Worm (Caenorhabditis elegans) whole organism, L4/young adult: ENCODE measurements around the gene M7.12.

ENCODE experiments used
- W03F9.2 ChIP-seq: fragments of 150-350 bp; optimal IDR thresholded peaks from 2 replicates; lab custom pipeline; 2014; ENCODE audit warnings: missing biosample characterization, missing genetic modification characterization
- dao-5 ChIP-seq: sonication (generic microtip); optimal IDR thresholded peaks from 2 replicates; lab custom pipeline; 2016; ENCODE audit warnings: missing genotype, missing genetic modification characterization, moderate library complexity, missing compliant biosample characterization
- him-1 ChIP-seq: sonication (generic microtip); optimal IDR thresholded peaks from 2 replicates; lab custom pipeline; 2016; ENCODE audit warnings: missing genotype, missing genetic modification reagents, missing genetic modification characterization, missing compliant biosample characterization

Gene M7.12

DNA sequence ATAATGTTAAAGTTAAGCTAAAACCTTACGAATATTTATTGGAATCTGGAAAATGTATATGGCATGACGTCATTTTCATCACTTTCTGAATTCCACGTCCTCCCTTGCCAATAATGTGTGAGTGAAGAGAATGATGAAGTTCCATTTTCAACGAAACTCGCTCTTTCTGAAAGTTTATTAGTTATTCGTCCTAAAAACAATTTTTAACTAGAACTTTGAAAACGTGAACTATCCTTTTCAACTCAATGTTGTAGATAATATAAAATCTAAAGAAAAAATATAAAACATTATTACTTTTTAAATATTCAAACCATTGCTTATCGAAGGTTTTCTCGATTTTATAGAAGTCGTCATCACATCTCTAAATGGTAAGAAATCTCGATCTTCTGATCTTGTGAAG, 8.3 kb downstream of the M7.12 start, which contains the start of gene M7.7:
Gene M7.7 (plus strand): TSS at position 301 of the 400 bp plus-strand sequence.
- TF ChIP-seq W03F9.2 (tag; lab: Kevin White, UChicago) = no peak
- TF ChIP-seq dao-5 (tag; lab: Kevin White, UChicago) = no peak
- TF ChIP-seq him-1 (tag; lab: Kevin White, UChicago) = no peak

DNA sequence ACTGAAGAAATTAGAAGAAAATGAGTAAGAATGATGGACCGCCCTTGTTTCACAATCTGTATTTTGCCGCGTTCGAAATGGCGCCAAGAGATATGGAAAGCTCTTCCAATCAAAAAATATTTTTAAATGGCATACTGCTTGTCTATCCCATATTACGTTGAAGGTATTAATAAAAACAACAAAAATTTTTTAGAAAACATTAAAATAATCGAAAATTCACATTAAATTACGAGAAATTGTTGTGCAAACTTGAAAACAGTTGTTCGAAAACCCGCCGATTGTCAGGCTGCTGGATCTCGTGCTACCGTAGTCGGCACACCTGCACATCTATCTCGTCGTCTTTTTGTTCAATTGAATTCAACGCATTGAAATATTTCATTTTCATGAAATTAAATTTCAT, 14.2 kb downstream of the M7.12 start, which contains the start of gene klc-1:
Gene klc-1 (plus strand): TSS at position 127 of the 400 bp plus-strand sequence.
- TF ChIP-seq him-1 (tag; lab: Kevin White, UChicago) (no peak), dao-5 (tag; lab: Kevin White, UChicago) (no peak), W03F9.2 (tag; lab: Kevin White, UChicago) (no peak)

ce11 chrIV:11082789-11083235, 15.0 kb downstream of the M7.12 start:
- TF ChIP-seq dao-5 (tag; lab: Kevin White, UChicago) (peak; percentile 52), W03F9.2 (tag; lab: Kevin White, UChicago) (peak; percentile 70), him-1 (tag; lab: Kevin White, UChicago) (peak; percentile 90)

DNA sequence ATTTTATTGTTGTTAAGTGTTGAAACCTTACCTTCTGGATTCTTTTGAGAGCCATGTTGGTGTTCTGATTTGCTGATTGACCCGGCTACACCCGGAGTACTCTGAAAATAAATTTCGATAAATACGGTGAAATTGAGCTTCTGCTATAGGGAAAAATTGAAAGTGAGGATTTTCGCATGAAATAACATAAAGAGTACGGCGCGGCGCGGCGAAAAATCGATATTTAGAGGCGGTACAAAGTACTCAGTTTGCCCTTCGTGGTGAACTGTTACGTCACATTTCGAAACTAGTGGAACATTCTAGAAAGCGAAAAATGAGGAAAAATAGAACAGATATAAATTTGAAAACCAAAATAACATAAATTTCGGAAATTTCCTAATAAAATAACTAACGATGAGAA, 15.6 kb downstream of the M7.12 start, which contains the start of gene let-70:
Gene let-70 (minus strand): TSS at position 101 of the 400 bp plus-strand sequence.
- no peak for TF ChIP-seq W03F9.2 (tag; lab: Kevin White, UChicago)

DNA sequence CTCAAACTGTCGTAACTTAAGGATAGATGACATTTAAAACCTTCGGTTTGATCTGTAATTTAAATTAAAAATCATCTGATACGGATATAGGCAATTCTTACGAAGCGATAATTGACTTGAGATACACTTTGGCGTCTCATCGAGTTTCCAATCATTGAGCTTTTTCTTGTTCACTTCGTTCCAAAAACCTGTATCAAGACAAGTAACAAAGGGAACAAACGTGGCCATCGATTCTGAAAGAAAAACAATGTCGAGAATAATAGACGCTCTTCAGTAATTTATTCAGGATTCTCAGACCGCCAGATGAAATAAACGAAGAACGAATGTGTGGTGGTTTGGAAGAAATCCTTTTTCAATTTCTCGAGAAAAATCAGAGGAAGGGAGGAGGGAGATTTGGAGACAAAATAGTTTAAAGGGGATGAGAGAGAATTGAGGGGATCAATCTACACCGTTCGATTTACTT, 16.9 kb downstream of the M7.12 start, which contains the start of gene atg-7:
Gene atg-7 (minus strand): TSS at position 233 of the 463 bp plus-strand sequence.
- no peak for TF ChIP-seq him-1 (tag; lab: Kevin White, UChicago)

DNA sequence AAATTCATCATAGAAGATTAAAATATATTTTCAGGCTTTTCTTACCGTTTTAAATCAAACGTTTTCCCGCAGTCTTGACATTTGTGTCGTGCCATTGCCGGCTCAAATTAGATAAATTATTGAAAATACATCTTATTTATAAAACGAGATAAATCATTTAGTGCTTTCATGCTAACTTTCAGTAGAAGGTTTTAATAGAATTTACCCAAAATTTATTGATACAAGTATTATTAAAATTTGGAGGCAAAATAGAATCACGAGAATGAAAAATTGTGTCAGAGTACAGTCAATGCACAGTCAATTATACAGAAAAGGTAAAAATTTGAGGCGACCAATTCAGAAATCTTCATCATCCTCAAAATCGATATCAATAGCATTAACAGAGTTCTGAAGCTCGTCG, 19.3 kb downstream of the M7.12 start, which contains the start of gene Y5F2A.4:
Gene Y5F2A.4 (minus strand): TSS at position 101 of the 400 bp plus-strand sequence.
- TF ChIP-seq W03F9.2 (tag; lab: Kevin White, UChicago) (no peak), him-1 (tag; lab: Kevin White, UChicago) (no peak), dao-5 (tag; lab: Kevin White, UChicago) (no peak)

- no peak for TF ChIP-seq him-1 (tag; lab: Kevin White, UChicago)
- TF ChIP-seq dao-5 (tag; lab: Kevin White, UChicago) = no peak
- TF ChIP-seq W03F9.2 (tag; lab: Kevin White, UChicago) = no peak
Observed at ce11 chrIV:11068314-11068713, 29.5 kb downstream of the M7.12 start.

DNA sequence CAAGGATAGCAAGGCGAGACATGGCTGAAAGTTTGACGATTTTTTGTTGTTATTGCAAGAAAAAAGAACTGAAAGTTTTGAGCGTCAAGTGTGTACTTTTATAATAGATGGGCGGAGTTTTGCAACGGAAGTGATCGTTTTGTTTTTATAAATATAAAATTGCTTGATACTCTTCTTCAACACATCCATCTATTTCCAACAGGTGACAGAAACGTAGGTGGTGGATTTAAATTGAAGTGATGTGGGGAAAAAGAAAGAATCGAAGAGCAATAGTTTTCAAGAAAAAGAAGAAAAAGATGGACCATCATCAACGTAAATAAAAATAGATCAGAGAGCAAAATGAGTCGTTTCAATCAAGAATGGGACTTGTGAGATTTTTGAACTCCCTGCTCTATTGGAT, 30.8 kb downstream of the M7.12 start, which contains the start of gene ttr-17:
Gene ttr-17 (minus strand): TSS at position 24 of the 400 bp plus-strand sequence.
- TF ChIP-seq him-1 (tag; lab: Kevin White, UChicago) (no peak), dao-5 (tag; lab: Kevin White, UChicago) (no peak), W03F9.2 (tag; lab: Kevin White, UChicago) (no peak)

DNA sequence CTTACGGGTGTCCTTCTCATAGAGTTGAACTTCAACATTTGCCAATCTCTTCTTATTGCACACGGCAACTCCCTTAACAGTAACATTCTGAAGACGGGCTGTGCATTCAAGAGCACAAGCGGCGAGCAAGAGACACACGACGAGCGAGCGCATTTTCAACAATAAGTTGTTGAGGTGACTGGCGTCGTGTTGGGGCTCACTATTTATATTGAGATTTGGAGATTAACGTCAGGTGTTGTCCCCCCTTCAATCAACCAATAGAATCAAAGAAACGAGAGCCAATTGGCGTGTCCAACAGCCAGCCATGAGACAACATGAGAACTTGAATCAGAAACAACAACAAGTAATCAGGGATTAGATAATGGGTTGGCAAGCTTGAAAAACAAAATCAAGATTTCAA, 33.8 kb downstream of the M7.12 start, which contains the start of gene ttr-16:
Gene ttr-16 (minus strand): TSS at position 176 of the 400 bp plus-strand sequence.
- no peak for TF ChIP-seq dao-5 (tag; lab: Kevin White, UChicago)
- TF ChIP-seq W03F9.2 (tag; lab: Kevin White, UChicago) = no peak
- no peak for TF ChIP-seq him-1 (tag; lab: Kevin White, UChicago)

- TF ChIP-seq dao-5 (tag; lab: Kevin White, UChicago) = no peak
- TF ChIP-seq W03F9.2 (tag; lab: Kevin White, UChicago) = no peak
- TF ChIP-seq him-1 (tag; lab: Kevin White, UChicago) = no peak
Observed at ce11 chrIV:11062984-11063613, 34.7 kb downstream of the M7.12 start.

- no peak for TF ChIP-seq him-1 (tag; lab: Kevin White, UChicago)
- TF ChIP-seq dao-5 (tag; lab: Kevin White, UChicago) = no peak
- TF ChIP-seq W03F9.2 (tag; lab: Kevin White, UChicago) = no peak
Observed at ce11 chrIV:11053652-11054317, 44.0 kb downstream of the M7.12 start, which contains the start of the genes F36H1.12 and lin-3. Gene F36H1.12, minus strand, starts transcription at chrIV:11053702. Gene lin-3, plus strand, starts transcription at chrIV:11054308.

DNA sequence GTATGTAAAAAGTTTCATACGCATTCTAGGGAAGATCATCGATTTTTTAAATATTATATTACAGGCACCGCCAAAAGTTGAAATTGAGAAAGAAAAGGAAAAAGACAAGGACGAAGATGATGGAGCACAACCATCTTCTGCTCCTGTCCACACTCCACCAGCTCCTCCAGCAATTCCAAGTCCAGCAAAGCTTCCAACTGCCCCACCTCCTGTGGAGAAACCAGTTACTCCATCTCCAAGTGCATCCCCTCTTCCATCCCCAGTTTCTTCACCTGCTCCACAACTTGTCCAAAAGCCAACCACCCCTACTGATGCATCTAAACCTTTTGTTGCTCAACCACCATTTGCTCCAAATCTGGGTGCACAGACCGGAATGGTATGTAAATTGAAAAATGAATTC, 45.8 kb downstream of the M7.12 start:
- no peak for TF ChIP-seq dao-5 (tag; lab: Kevin White, UChicago)
- TF ChIP-seq W03F9.2 (tag; lab: Kevin White, UChicago) = no peak
- TF ChIP-seq him-1 (tag; lab: Kevin White, UChicago) = no peak

DNA sequence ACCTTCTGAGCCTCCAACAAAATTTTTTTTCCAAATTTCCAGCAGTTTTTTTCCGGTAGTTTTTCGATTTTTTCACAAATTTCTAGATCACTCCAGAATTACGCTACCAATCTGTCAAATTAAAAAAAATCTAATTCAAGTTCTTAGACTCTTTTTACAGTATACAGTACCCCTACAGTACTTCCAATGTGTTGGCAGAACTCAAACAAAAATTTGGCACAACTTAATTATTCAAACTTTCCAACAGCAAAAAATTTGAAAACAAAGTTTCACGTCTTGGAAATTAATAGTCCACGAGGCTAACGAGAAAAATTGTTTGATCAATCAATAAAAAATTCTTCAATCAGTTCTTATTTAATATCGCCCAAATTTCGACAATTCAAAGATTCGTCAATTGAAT, 48.0 kb downstream of the M7.12 start, which contains the start of gene F36H1.3:
Gene F36H1.3 (plus strand): TSS at position 323 of the 400 bp plus-strand sequence.
- TF ChIP-seq him-1 (tag; lab: Kevin White, UChicago) = no peak
- TF ChIP-seq W03F9.2 (tag; lab: Kevin White, UChicago) = no peak
- TF ChIP-seq dao-5 (tag; lab: Kevin White, UChicago) = no peak
